Worm (Caenorhabditis elegans): ENCODE results near the gene fbxb-51.

DNA sequence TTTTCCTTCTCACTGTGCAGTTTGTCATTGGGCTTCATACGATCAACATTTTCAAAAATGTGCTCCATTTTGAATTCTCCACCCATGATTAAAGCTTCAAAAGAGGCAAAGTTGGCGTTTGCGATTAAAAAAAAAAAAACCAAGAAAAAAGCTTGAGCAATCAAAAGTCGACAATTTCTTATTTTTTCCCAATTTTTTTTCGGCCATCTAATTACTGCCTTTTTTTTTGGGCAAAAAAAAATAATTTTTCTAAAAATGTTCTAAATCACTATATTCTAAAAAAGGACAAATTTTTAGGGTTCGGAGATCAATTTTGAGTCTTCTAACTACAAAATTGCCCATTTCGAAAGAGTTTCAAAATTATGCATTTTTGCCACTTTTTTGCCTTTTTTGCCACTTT, 25.5 kb downstream of the fbxb-51 start, which contains the start of gene K05F6.10:
- TF ChIP-seq ama-1 (optimal IDR thresholded peaks at IDR 0.05) (no peak), tbx-37 (GFP tag; conservative IDR thresholded peaks at IDR 0.05) (no peak), ceh-36 (tag; optimal IDR thresholded peaks at IDR 0.05) (no peak)
